Fruit fly (Drosophila melanogaster) whole organism, embryonic: ENCODE measurements around the gene CG42307.

Source experiments
- Ada2b ChIP-seq: fragments of 200-800 bp; sonication (Bioruptor generic); IDR thresholded peaks from 2 replicates; pipeline ENCODE4 v1.3.6; 2022; ENCODE audit warnings: missing biosample characterization, missing genetic modification characterization
- Antp ChIP-seq: fragments of 200-800 bp; sonication (Bioruptor generic); optimal IDR thresholded peaks from 3 replicates; lab custom pipeline; 2016; ENCODE audit warnings: missing biosample characterization, missing genetic modification characterization
- Bgb ChIP-seq: fragments of 200-800 bp; sonication (Bioruptor generic); IDR thresholded peaks from 2 replicates; pipeline ENCODE4 v1.3.6; 2022; ENCODE audit warnings: missing biosample characterization, missing genetic modification characterization; ENCODE audit not compliant: partially characterized antibody
- CG10267 ChIP-seq: fragments of 200-800 bp; sonication (Bioruptor generic); optimal IDR thresholded peaks from 2 replicates; lab custom pipeline; 2018; ENCODE audit warnings: missing biosample characterization, mild to moderate bottlenecking, missing genetic modification characterization, moderate library complexity
- CG10321 ChIP-seq: fragments of 200-800 bp; sonication (Bioruptor generic); IDR thresholded peaks from 2 replicates; pipeline ENCODE4 v1.3.6; 2022; ENCODE audit warnings: missing biosample characterization, missing genetic modification characterization
- CG10431 ChIP-seq: fragments of 200-800 bp; sonication (Bioruptor generic); optimal IDR thresholded peaks from 3 replicates; lab custom pipeline; 2018; ENCODE audit warnings: missing biosample characterization, mild to moderate bottlenecking, missing genetic modification characterization
- CG10979 ChIP-seq: fragments of 200-800 bp; sonication (Bioruptor generic); optimal IDR thresholded peaks from 2 replicates; lab custom pipeline; 2018; ENCODE audit warnings: missing biosample characterization, mild to moderate bottlenecking, missing genetic modification characterization, moderate library complexity
- CG12744 ChIP-seq: fragments of 200-800 bp; sonication (Bioruptor generic); optimal IDR thresholded peaks from 2 replicates; lab custom pipeline; 2016; ENCODE audit warnings: missing biosample characterization, missing genetic modification characterization
- CG15073 ChIP-seq: fragments of 200-800 bp; sonication (Bioruptor generic); optimal IDR thresholded peaks from 2 replicates; lab custom pipeline; 2016; ENCODE audit warnings: missing biosample characterization, missing genetic modification characterization
- CG1529 ChIP-seq: fragments of 200-800 bp; sonication (Bioruptor generic); optimal IDR thresholded peaks from 3 replicates; lab custom pipeline; 2018; ENCODE audit warnings: missing biosample characterization, missing genetic modification characterization
- CG1603 ChIP-seq: fragments of 200-800 bp; sonication (Bioruptor generic); optimal IDR thresholded peaks from 2 replicates; lab custom pipeline; 2019; ENCODE audit warnings: missing biosample characterization, mild to moderate bottlenecking, missing genetic modification characterization, moderate library complexity
- CG1647 ChIP-seq: fragments of 200-800 bp; sonication (Bioruptor generic); optimal IDR thresholded peaks from 3 replicates; lab custom pipeline; 2016; ENCODE audit warnings: missing biosample characterization, missing genetic modification characterization
- CG17385 ChIP-seq: fragments of 200-800 bp; sonication (Bioruptor generic); optimal IDR thresholded peaks from 3 replicates; lab custom pipeline; 2018; ENCODE audit warnings: missing biosample characterization, mild to moderate bottlenecking, missing genetic modification characterization
- CG18262 ChIP-seq: fragments of 200-800 bp; optimal IDR thresholded peaks from 3 replicates; lab custom pipeline; 2019; ENCODE audit warnings: missing biosample characterization, mild to moderate bottlenecking, missing genetic modification characterization, moderate library complexity
- CG2129 ChIP-seq: fragments of 200-800 bp; sonication (Bioruptor generic); IDR thresholded peaks from 2 replicates; pipeline ENCODE4 v1.3.6; 2022; ENCODE audit warnings: missing biosample characterization, missing genetic modification characterization; ENCODE audit not compliant: partially characterized antibody
- CG33557 ChIP-seq: fragments of 200-800 bp; sonication (Bioruptor generic); optimal IDR thresholded peaks from 2 replicates; lab custom pipeline; 2019; ENCODE audit warnings: missing biosample characterization, mild to moderate bottlenecking, missing genetic modification characterization, moderate library complexity
- CG4328 ChIP-seq: fragments of 200-800 bp; sonication (Bioruptor generic); optimal IDR thresholded peaks from 3 replicates; lab custom pipeline; 2017; ENCODE audit warnings: missing biosample characterization, missing genetic modification reagents, missing genetic modification characterization
- CG43689 ChIP-seq: fragments of 200-800 bp; sonication (Bioruptor generic); IDR thresholded peaks from 2 replicates; pipeline ENCODE4 v1.3.6; 2022; ENCODE audit warnings: missing biosample characterization, missing genetic modification characterization
- CG4707 ChIP-seq: fragments of 200-800 bp; sonication (Bioruptor generic); optimal IDR thresholded peaks from 2 replicates; lab custom pipeline; 2018; ENCODE audit warnings: missing biosample characterization, mild to moderate bottlenecking, missing genetic modification characterization, moderate library complexity
- CG6254 ChIP-seq: fragments of 200-800 bp; sonication (Bioruptor generic); optimal IDR thresholded peaks from 3 replicates; lab custom pipeline; 2017; ENCODE audit warnings: mild to moderate bottlenecking, missing biosample characterization, missing genetic modification reagents, missing genetic modification characterization
- CG6683 ChIP-seq: fragments of 200-800 bp; sonication (Bioruptor generic); optimal IDR thresholded peaks from 2 replicates; lab custom pipeline; 2017; ENCODE audit warnings: missing biosample characterization, mild to moderate bottlenecking, missing genetic modification characterization, missing genetic modification reagents
- CG7271 ChIP-seq: fragments of 200-800 bp; sonication (Bioruptor generic); optimal IDR thresholded peaks from 2 replicates; lab custom pipeline; 2018; ENCODE audit warnings: missing biosample characterization, mild to moderate bottlenecking, missing genetic modification characterization, moderate library complexity
- CG7372 ChIP-seq: fragments of 200-800 bp; sonication (Bioruptor generic); IDR thresholded peaks from 2 replicates; pipeline ENCODE4 v1.3.6; 2022; ENCODE audit warnings: missing biosample characterization, missing genetic modification characterization
- CG8388 ChIP-seq: fragments of 200-800 bp; sonication (Bioruptor generic); optimal IDR thresholded peaks from 2 replicates; lab custom pipeline; 2019; ENCODE audit warnings: missing biosample characterization, mild to moderate bottlenecking, missing genetic modification characterization, moderate library complexity
- CHES-1-like ChIP-seq: fragments of 200-800 bp; sonication (Bioruptor generic); optimal IDR thresholded peaks from 2 replicates; lab custom pipeline; 2016; ENCODE audit warnings: missing biosample characterization, missing genetic modification characterization
- Dek ChIP-seq: fragments of 200-800 bp; sonication (Bioruptor generic); optimal IDR thresholded peaks from 3 replicates; lab custom pipeline; 2019; ENCODE audit warnings: missing biosample characterization, mild to moderate bottlenecking, missing genetic modification characterization, moderate library complexity
- Dip2 ChIP-seq: fragments of 200-800 bp; sonication (Bioruptor generic); IDR thresholded peaks from 2 replicates; pipeline ENCODE4 v1.3.6; 2022; ENCODE audit warnings: missing biosample characterization, missing genetic modification characterization
- Doc3 ChIP-seq: fragments of 200-800 bp; sonication (Bioruptor generic); IDR thresholded peaks from 3 replicates; pipeline ENCODE4 v1.3.6; 2022; ENCODE audit warnings: missing biosample characterization, missing genetic modification characterization; ENCODE audit not compliant: partially characterized antibody
- Hmx ChIP-seq: fragments of 200-800 bp; sonication (Bioruptor generic); optimal IDR thresholded peaks from 2 replicates; lab custom pipeline; 2016; ENCODE audit warnings: missing biosample characterization, missing genetic modification characterization
- Hr3 ChIP-seq: fragments of 200-800 bp; sonication (Bioruptor generic); optimal IDR thresholded peaks from 3 replicates; lab custom pipeline; 2016; ENCODE audit warnings: missing biosample characterization, missing genetic modification characterization
- MESR4 ChIP-seq: fragments of 200-800 bp; sonication (Bioruptor generic); optimal IDR thresholded peaks from 2 replicates; lab custom pipeline; 2018; ENCODE audit warnings: missing biosample characterization, mild to moderate bottlenecking, missing genetic modification characterization, moderate library complexity
- Sox100B ChIP-seq: fragments of 200-800 bp; sonication (Bioruptor generic); optimal IDR thresholded peaks from 3 replicates; lab custom pipeline; 2018; ENCODE audit warnings: missing biosample characterization, mild to moderate bottlenecking, missing genetic modification characterization
- TFAM ChIP-seq: fragments of 200-800 bp; sonication (Bioruptor generic); optimal IDR thresholded peaks from 2 replicates; lab custom pipeline; 2017; ENCODE audit warnings: missing biosample characterization, missing genetic modification characterization, inconsistent platforms
- ac ChIP-seq: fragments of 200-800 bp; sonication (Bioruptor generic); optimal IDR thresholded peaks from 3 replicates; lab custom pipeline; 2017; ENCODE audit warnings: missing biosample characterization, mild to moderate bottlenecking, missing genetic modification characterization
- chn ChIP-seq: fragments of 200-800 bp; sonication (Bioruptor generic); optimal IDR thresholded peaks from 2 replicates; lab custom pipeline; 2016; ENCODE audit warnings: missing biosample characterization, missing genetic modification characterization
- fru ChIP-seq: fragments of >200 bp; optimal IDR thresholded peaks from 2 replicates; lab custom pipeline; 2017
- ftz-f1 ChIP-seq: fragments of 200-800 bp; sonication (Bioruptor generic); optimal IDR thresholded peaks from 2 replicates; lab custom pipeline; 2016; ENCODE audit warnings: missing biosample characterization, missing genetic modification characterization
- kah ChIP-seq: fragments of 200-800 bp; sonication (Bioruptor generic); optimal IDR thresholded peaks from 2 replicates; lab custom pipeline; 2018; ENCODE audit warnings: missing biosample characterization, mild to moderate bottlenecking, missing genetic modification characterization
- klu ChIP-seq: fragments of 200-800 bp; sonication (Bioruptor generic); IDR thresholded peaks from 2 replicates; pipeline ENCODE4 v1.3.6; 2022; ENCODE audit warnings: missing biosample characterization, missing genetic modification characterization
- knrl ChIP-seq: fragments of 200-800 bp; sonication (Bioruptor generic); IDR thresholded peaks from 3 replicates; pipeline ENCODE4 v1.3.6; 2022; ENCODE audit warnings: missing biosample characterization, missing genetic modification characterization; ENCODE audit not compliant: partially characterized antibody
- maf-S ChIP-seq: fragments of 200-800 bp; sonication (Bioruptor generic); optimal IDR thresholded peaks from 2 replicates; lab custom pipeline; 2016; ENCODE audit warnings: missing biosample characterization, missing genetic modification characterization
- mam ChIP-seq: fragments of 200-800 bp; sonication (Bioruptor generic); optimal IDR thresholded peaks from 3 replicates; lab custom pipeline; 2016; ENCODE audit warnings: missing biosample characterization, missing genetic modification characterization
- nom ChIP-seq: fragments of 200-800 bp; sonication (Bioruptor generic); optimal IDR thresholded peaks from 2 replicates; lab custom pipeline; 2017; ENCODE audit warnings: missing biosample characterization, missing genetic modification characterization, mild to moderate bottlenecking, moderate library complexity, missing genetic modification reagents
- otp ChIP-seq: fragments of 200-800 bp; sonication (Bioruptor generic); IDR thresholded peaks from 3 replicates; pipeline ENCODE4, ENCODE4 v1.3.6; 2022; ENCODE audit warnings: missing biosample characterization, missing genetic modification characterization
- shn ChIP-seq: fragments of 200-800 bp; sonication (Bioruptor generic); optimal IDR thresholded peaks from 3 replicates; lab custom pipeline; 2016; ENCODE audit warnings: missing biosample characterization, missing genetic modification characterization
- sna ChIP-seq: fragments of 200-800 bp; sonication (Bioruptor generic); IDR thresholded peaks from 2 replicates; pipeline ENCODE4 v1.3.6; 2022; ENCODE audit warnings: missing biosample characterization, missing genetic modification characterization; ENCODE audit not compliant: partially characterized antibody
- sr ChIP-seq: fragments of 200-800 bp; sonication (Bioruptor generic); IDR thresholded peaks from 3 replicates; pipeline ENCODE4 v1.3.6; 2022; ENCODE audit warnings: missing biosample characterization, missing genetic modification characterization
- vvl ChIP-seq: fragments of 200-800 bp; sonication (Bioruptor generic); IDR thresholded peaks from 2 replicates; pipeline ENCODE4 v1.3.6; 2022; ENCODE audit warnings: missing biosample characterization, missing genetic modification characterization
- wor ChIP-seq: fragments of 200-800 bp; sonication (Bioruptor generic); IDR thresholded peaks from 2 replicates; pipeline ENCODE4 v1.3.6; 2022; ENCODE audit warnings: missing biosample characterization, missing genetic modification characterization

The CG42307 gene

DNA sequence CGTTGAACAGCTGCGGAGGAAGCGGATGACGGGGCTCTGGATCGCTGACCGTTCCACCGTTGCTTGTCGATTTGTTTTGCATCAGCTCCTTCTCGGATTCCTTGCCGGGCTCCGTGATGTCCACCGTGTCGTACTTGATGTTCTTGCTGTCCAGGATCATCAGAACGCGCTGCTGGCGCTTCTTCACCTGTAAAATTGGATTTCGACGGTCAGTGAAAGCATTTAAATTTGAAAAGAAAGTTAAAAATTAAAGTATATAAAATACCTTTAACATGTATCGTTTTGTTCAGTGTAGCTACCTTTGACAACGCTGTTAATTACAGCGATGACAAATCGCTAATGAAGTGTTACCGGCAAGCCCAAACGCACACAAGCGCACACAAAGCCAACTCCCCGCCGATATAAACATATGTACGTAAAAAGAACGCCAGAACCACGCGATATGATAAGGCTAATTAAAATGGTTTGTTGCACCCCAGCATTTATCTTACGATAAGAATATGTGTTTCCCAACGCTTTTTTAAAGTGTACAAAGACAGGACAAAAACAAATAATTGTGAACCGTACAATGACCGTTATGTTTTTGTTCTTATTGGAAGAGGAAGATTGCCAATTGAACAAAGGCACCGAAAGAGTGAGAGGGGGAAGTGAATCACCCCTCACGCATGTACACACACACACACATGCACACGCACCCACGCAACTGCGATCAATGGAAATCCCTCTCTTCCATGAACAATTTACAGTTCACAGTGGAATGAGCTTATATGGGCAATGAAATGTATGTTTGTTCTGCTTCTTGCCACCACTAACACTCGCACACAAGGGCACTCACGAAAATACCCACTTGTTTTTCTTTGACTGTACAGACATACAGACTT is 39.1 kb downstream of the CG42307 start (continued):
- TF ChIP-seq CG17385 (GFP tag; lab: Kevin White, UChicago) = peak; percentile 94
- TF ChIP-seq CG33557 (GFP tag; lab: Kevin White, UChicago) = no peak
- no peak for TF ChIP-seq Hr3 (GFP tag; lab: Kevin White, UChicago)
- no peak for TF ChIP-seq CG4328 (GFP tag; lab: Kevin White, UChicago)
- TF ChIP-seq TFAM = no peak
- TF ChIP-seq shn (GFP tag; lab: Kevin White, UChicago) = no peak
- TF ChIP-seq sna (GFP tag; lab: Robert Waterston, UW) = no peak
- no peak for TF ChIP-seq ac (GFP tag; lab: Kevin White, UChicago)
- TF ChIP-seq Sox100B = peak; percentile 48
- no peak for TF ChIP-seq mam
- TF ChIP-seq Dip2 (GFP tag; lab: Robert Waterston, UW) = no peak
- peak; percentile 24 for TF ChIP-seq CG10979 (tag; lab: Kevin White, UChicago)
- TF ChIP-seq wor = no peak
- TF ChIP-seq ftz-f1 = no peak
- no peak for TF ChIP-seq Doc3 (GFP tag; lab: Robert Waterston, UW)
- TF ChIP-seq maf-S (GFP tag; lab: Kevin White, UChicago) = no peak
- no peak for TF ChIP-seq CHES-1-like (GFP tag; lab: Kevin White, UChicago)
- TF ChIP-seq knrl (GFP tag; lab: Robert Waterston, UW) = no peak
- TF ChIP-seq fru (lab: Kevin White, UChicago) = no peak
- TF ChIP-seq Hmx (GFP tag; lab: Kevin White, UChicago) = no peak
- peak; percentile 18 for TF ChIP-seq CG18262
- TF ChIP-seq Dek (tag; lab: Kevin White, UChicago) = peak; percentile 5
- no peak for TF ChIP-seq chn (GFP tag; lab: Kevin White, UChicago)
- TF ChIP-seq CG1529 (GFP tag; lab: Kevin White, UChicago) = no peak
- peak; percentile 1 for TF ChIP-seq MESR4 (GFP tag; lab: Kevin White, UChicago)
- TF ChIP-seq CG7372 = no peak
- no peak for TF ChIP-seq CG12744
- peak; percentile 1 for TF ChIP-seq CG10431 (GFP tag; lab: Kevin White, UChicago)
- no peak for TF ChIP-seq CG10321 (GFP tag; lab: Robert Waterston, UW)
- no peak for TF ChIP-seq Antp (GFP tag; lab: Kevin White, UChicago)
- TF ChIP-seq CG1647 = peak; percentile 21
- TF ChIP-seq CG4707 (GFP tag; lab: Kevin White, UChicago) = no peak
- peak; percentile 12 for TF ChIP-seq CG1603 (tag; lab: Kevin White, UChicago)
- peak; percentile 46 for TF ChIP-seq klu
- no peak; the same call in 1 of the 2 replicates for TF ChIP-seq Bgb (GFP tag; lab: Robert Waterston, UW)
- peak; percentile 98 for TF ChIP-seq kah (GFP tag; lab: Kevin White, UChicago)
- peak; percentile 94; the same call in 2 of the 3 replicates for TF ChIP-seq sr (GFP tag; lab: Robert Waterston, UW)
- no peak for TF ChIP-seq CG8388 (GFP tag; lab: Kevin White, UChicago)
- no peak for TF ChIP-seq CG15073 (GFP tag; lab: Kevin White, UChicago)
- TF ChIP-seq CG43689 (GFP tag; lab: Robert Waterston, UW) = no peak
- no peak for TF ChIP-seq CG2129 (GFP tag; lab: Robert Waterston, UW)
- no peak for TF ChIP-seq CG6683 (GFP tag; lab: Kevin White, UChicago)
- TF ChIP-seq CG6254 (GFP tag; lab: Kevin White, UChicago) = peak; percentile 18
- no peak for TF ChIP-seq otp (GFP tag; lab: Robert Waterston, UW)
- peak; percentile 49 for TF ChIP-seq vvl (GFP tag; lab: Robert Waterston, UW)
- TF ChIP-seq CG7271 = no peak
- peak; percentile 18 for TF ChIP-seq nom
- no peak for TF ChIP-seq CG10267 (tag; lab: Kevin White, UChicago)
- no peak for TF ChIP-seq Ada2b
